Worm (Caenorhabditis elegans): Measurements from ENCODE around the gene tkt-1.

DNA sequence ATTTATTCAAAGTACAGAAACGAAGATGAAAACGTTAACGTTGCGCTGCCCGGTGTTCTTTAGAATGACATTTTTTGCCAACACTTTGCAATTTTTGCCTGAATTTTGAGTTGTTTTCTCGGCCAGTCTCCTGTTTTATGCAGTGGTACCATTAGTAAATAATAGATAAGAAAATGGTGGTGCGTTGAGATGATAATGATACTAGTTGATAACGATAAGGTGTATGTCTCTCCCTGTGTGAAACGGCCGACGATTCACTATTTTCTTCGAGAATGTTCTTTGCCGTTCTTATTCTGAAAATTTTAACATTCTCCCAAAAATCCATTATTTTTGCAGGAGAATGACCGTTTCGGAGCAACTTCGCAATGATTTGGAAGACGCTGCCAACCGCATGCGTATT lies at the start of gene tkt-1:
- TF ChIP-seq nhr-232 (tag; optimal IDR thresholded peaks at IDR 0.05): no peak
- TF ChIP-seq fkh-6 (tag; optimal IDR thresholded peaks at IDR 0.05): no peak
- no peak for TF ChIP-seq lin-11 (tag; optimal IDR thresholded peaks at IDR 0.05)
- no peak for TF ChIP-seq ref-2 (tag; optimal IDR thresholded peaks at IDR 0.05)
- TF ChIP-seq dmd-4 (tag; optimal IDR thresholded peaks at IDR 0.05; ENCODE audit: borderline replicate concordance): no peak
- no peak for TF ChIP-seq C08G9.2 (tag; optimal IDR thresholded peaks at IDR 0.05)
- TF ChIP-seq ceh-24 (tag; optimal IDR thresholded peaks at IDR 0.05): no peak
- TF ChIP-seq elt-4 (tag; optimal IDR thresholded peaks at IDR 0.05): no peak
- no peak for TF ChIP-seq nfya-1 (tag; optimal IDR thresholded peaks at IDR 0.05)
- TF ChIP-seq nhr-11 (tag; optimal IDR thresholded peaks at IDR 0.05): no peak
- TF ChIP-seq ceh-2 (tag; optimal IDR thresholded peaks at IDR 0.05): no peak
- TF ChIP-seq ahr-1 (tag; optimal IDR thresholded peaks at IDR 0.05): no peak
- no peak for TF ChIP-seq sox-2 (GFP tag; IDR thresholded peaks at IDR 0.05)
- TF ChIP-seq ceh-48 (tag; optimal IDR thresholded peaks at IDR 0.05): no peak
